Worm (Caenorhabditis elegans): Measurements from ENCODE around the gene C14C10.5.

ce11 chrV:12583421-12583820, 16.6 kb upstream of the C14C10.5 start:
- TF ChIP-seq W03F9.2 (tag; optimal IDR thresholded peaks at IDR 0.05) (no peak), him-1 (tag; optimal IDR thresholded peaks at IDR 0.05) (no peak)

All from whole organism, L4/young adult.